Worm (Caenorhabditis elegans): ENCODE data around the gene eak-7.

- TF ChIP-seq ZK546.5 (tag; optimal IDR thresholded peaks at IDR 0.05) = no peak
- no peak for TF ChIP-seq unc-39 (tag; optimal IDR thresholded peaks at IDR 0.05)
- TF ChIP-seq snpc-4 (tag; optimal IDR thresholded peaks at IDR 0.05) = no peak
Measured at ce11 chrIV:12600941-12601340, 35.2 kb upstream of the eak-7 start.
